Worm (Caenorhabditis elegans) whole organism, mixed stage, embryonic: Measurements from ENCODE around the gene mrp-5.

ENCODE experiments used
- blmp-1 ChIP-seq: fragments of 150-350 bp; optimal IDR thresholded peaks from 2 replicates; lab custom pipeline; 2014; ENCODE audit warnings: missing biosample characterization, missing genetic modification characterization
- ceh-39 ChIP-seq: fragments of 150-350 bp; optimal IDR thresholded peaks from 2 replicates; lab custom pipeline; 2014; ENCODE audit warnings: missing biosample characterization, missing genetic modification characterization
- ceh-43 ChIP-seq: fragments of 200-800 bp; sonication (Bioruptor generic); optimal IDR thresholded peaks from 2 replicates; lab custom pipeline; 2018; ENCODE audit warnings: mild to moderate bottlenecking, missing genetic modification characterization, moderate library complexity, missing compliant biosample characterization
- ces-1 ChIP-seq: fragments of 150-350 bp; optimal IDR thresholded peaks from 2 replicates; lab custom pipeline; 2014; ENCODE audit warnings: missing biosample characterization, missing genetic modification reagents, missing genetic modification characterization
- lin-13 ChIP-seq: fragments of 150-350 bp; optimal IDR thresholded peaks from 2 replicates; lab custom pipeline; 2014; ENCODE audit warnings: missing biosample characterization, missing genetic modification characterization
- lsy-2 ChIP-seq: fragments of 150-350 bp; optimal IDR thresholded peaks from 2 replicates; lab custom pipeline; 2014; ENCODE audit warnings: missing biosample characterization, missing genetic modification characterization
- mep-1 ChIP-seq: fragments of 150-350 bp; optimal IDR thresholded peaks from 2 replicates; lab custom pipeline; 2017; ENCODE audit warnings: missing biosample characterization, missing genetic modification reagents, missing genetic modification characterization, inconsistent platforms
- nhr-76 ChIP-seq: sonication (generic microtip); optimal IDR thresholded peaks from 2 replicates; lab custom pipeline; 2017; ENCODE audit warnings: missing biosample characterization, missing genetic modification characterization
- pha-4 ChIP-seq: fragments of 150-350 bp; optimal IDR thresholded peaks from 2 replicates; lab custom pipeline; 2018; ENCODE audit warnings: missing biosample characterization, missing genetic modification reagents, missing genetic modification characterization
- sem-2 ChIP-seq: fragments of 200-800 bp; sonication (Bioruptor generic); optimal IDR thresholded peaks from 2 replicates; lab custom pipeline; 2018; ENCODE audit warnings: mild to moderate bottlenecking, missing genetic modification characterization, missing compliant biosample characterization
- snpc-4 ChIP-seq: fragments of 150-350 bp; optimal IDR thresholded peaks from 2 replicates; lab custom pipeline; 2014; ENCODE audit warnings: missing biosample characterization, missing genetic modification characterization
- unc-62 ChIP-seq: fragments of 150-350 bp; optimal IDR thresholded peaks from 2 replicates; lab custom pipeline; 2014; ENCODE audit warnings: missing biosample characterization, missing genetic modification reagents, missing genetic modification characterization
- ztf-11 ChIP-seq: fragments of 150-350 bp; optimal IDR thresholded peaks from 2 replicates; lab custom pipeline; 2014; ENCODE audit warnings: missing biosample characterization, missing genetic modification characterization

DNA sequence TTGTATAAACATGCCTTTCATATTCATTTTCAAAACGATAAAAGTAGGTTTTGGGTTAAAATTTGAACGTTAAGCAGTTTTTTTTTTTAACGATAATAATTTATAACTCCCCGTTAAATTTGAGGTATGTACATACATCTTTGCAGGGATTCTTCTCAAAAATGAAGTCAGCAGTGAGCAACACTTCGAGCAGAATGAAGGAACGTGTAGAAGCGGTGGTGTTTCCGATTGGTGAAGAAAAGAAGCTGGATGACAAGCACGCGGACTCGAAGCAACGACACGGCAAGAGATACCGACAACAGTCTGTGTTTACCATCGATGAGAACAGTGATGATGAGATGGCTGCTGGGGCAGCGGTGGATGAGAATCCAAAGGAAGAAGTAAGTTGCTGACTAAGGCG is 27.0 kb upstream of the mrp-5 start:
- TF ChIP-seq ceh-39 (tag; lab: Kevin White, UChicago) (no peak), lin-13 (tag; lab: Kevin White, UChicago) (no peak), mep-1 (tag; lab: Kevin White, UChicago) (no peak), ceh-43 (GFP tag; lab: Kevin White, UChicago) (no peak), pha-4 (tag; lab: Kevin White, UChicago) (no peak), ztf-11 (tag; lab: Kevin White, UChicago) (no peak), lsy-2 (tag; lab: Kevin White, UChicago) (no peak), sem-2 (GFP tag; lab: Kevin White, UChicago) (no peak), snpc-4 (tag; lab: Kevin White, UChicago) (no peak), nhr-76 (tag; lab: Kevin White, UChicago) (no peak), unc-62 (GFP tag; lab: Kevin White, UChicago) (no peak), blmp-1 (no peak), ces-1 (GFP tag; lab: Kevin White, UChicago) (no peak)
